Fruit fly (Drosophila melanogaster) whole organism, embryonic: ENCODE data around the gene lectin-24Db.

ENCODE experiments used
- CG11247 ChIP-seq: fragments of 200-800 bp; sonication (Bioruptor generic); IDR thresholded peaks from 2 replicates; pipeline ENCODE4 v1.3.6; 2022; ENCODE audit warnings: missing biosample characterization, missing genetic modification characterization
- CG12104 ChIP-seq: fragments of 200-800 bp; sonication (Bioruptor generic); optimal IDR thresholded peaks from 3 replicates; lab custom pipeline; 2016; ENCODE audit warnings: missing biosample characterization, missing genetic modification characterization
- CG1529 ChIP-seq: fragments of 200-800 bp; sonication (Bioruptor generic); optimal IDR thresholded peaks from 3 replicates; lab custom pipeline; 2018; ENCODE audit warnings: missing biosample characterization, missing genetic modification characterization
- CG6791 ChIP-seq: fragments of 200-800 bp; sonication (Bioruptor generic); IDR thresholded peaks from 3 replicates; pipeline ENCODE4 v1.3.6; 2022; ENCODE audit warnings: missing biosample characterization, missing genetic modification characterization; ENCODE audit not compliant: partially characterized antibody
- CG7372 ChIP-seq: fragments of 200-800 bp; sonication (Bioruptor generic); IDR thresholded peaks from 2 replicates; pipeline ENCODE4 v1.3.6; 2022; ENCODE audit warnings: missing biosample characterization, missing genetic modification characterization
- CG9876 ChIP-seq: fragments of 200-800 bp; sonication (Bioruptor generic); optimal IDR thresholded peaks from 2 replicates; lab custom pipeline; 2016; ENCODE audit warnings: missing biosample characterization, missing genetic modification characterization
- Camta ChIP-seq: fragments of 200-800 bp; sonication (Bioruptor generic); optimal IDR thresholded peaks from 2 replicates; lab custom pipeline; 2016; ENCODE audit warnings: missing biosample characterization, missing genetic modification characterization
- Eip74EF ChIP-seq, 2 experiments: fragments of 200-800 bp in 1 of 2; fragments of >200 bp in 1 of 2; sonication (Bioruptor generic) in 1 of 2; optimal IDR thresholded peaks; 2 replicates each; lab custom pipeline; 2017 to 2019; ENCODE audit warnings: missing biosample characterization in 2 of 2, missing genetic modification characterization in 2 of 2, mild to moderate bottlenecking in 1 of 2, moderate library complexity in 1 of 2
- abd-A ChIP-seq: fragments of 200-800 bp; sonication (Bioruptor generic); optimal IDR thresholded peaks from 3 replicates; lab custom pipeline; 2019; ENCODE audit warnings: missing biosample characterization, mild to moderate bottlenecking, missing genetic modification characterization, moderate library complexity
- hkb ChIP-seq, 2 experiments: fragments of 200-800 bp in 1 of 2; fragments of >200 bp in 1 of 2; sonication (Bioruptor generic) in 1 of 2; IDR thresholded peaks in 1 of 2; optimal IDR thresholded peaks in 1 of 2; 2 replicates each; pipeline versions ENCODE4 v1.3.6 to Lab custom; 2017 to 2022; ENCODE audit warnings: missing biosample characterization in 1 of 2, missing genetic modification characterization in 1 of 2

- no peak for TF ChIP-seq Camta (GFP tag; lab: Kevin White, UChicago)
- TF ChIP-seq CG1529 (GFP tag; lab: Kevin White, UChicago): no peak
- TF ChIP-seq CG6791 (GFP tag; lab: Robert Waterston, UW): no peak
- TF ChIP-seq hkb (optimal IDR thresholded peaks at IDR 0.05; lab: Kevin White, UChicago): no peak
- TF ChIP-seq hkb (GFP tag; IDR thresholded peaks at IDR 0.05; lab: Robert Waterston, UW): no peak
- no peak for TF ChIP-seq CG11247 (GFP tag; lab: Robert Waterston, UW)
- TF ChIP-seq CG9876 (GFP tag; lab: Kevin White, UChicago): no peak
- no peak for TF ChIP-seq CG7372 (GFP tag; lab: Robert Waterston, UW)
- no peak for TF ChIP-seq Eip74EF (GFP tag; optimal IDR thresholded peaks at IDR 0.05; lab: Kevin White, UChicago)
- TF ChIP-seq CG12104: no peak
- no peak for TF ChIP-seq abd-A (tag; lab: Kevin White, UChicago)
These were observed 8.6 kb downstream of the lectin-24Db start for dm6 chr2L:4196347-4197142.
